Worm (Caenorhabditis elegans) whole organism, L3 larva: Measurements from ENCODE around the gene acbp-3.

Experiments
- aly-2 ChIP-seq: fragments of 150-350 bp; optimal IDR thresholded peaks from 2 replicates; lab custom pipeline; 2014; ENCODE audit warnings: missing biosample characterization, missing genetic modification characterization
- ama-1 ChIP-seq: fragments of 150-350 bp; optimal IDR thresholded peaks from 2 replicates; lab custom pipeline; 2018
- ceh-16 ChIP-seq: sonication (generic microtip); optimal IDR thresholded peaks from 2 replicates; lab custom pipeline; 2017; ENCODE audit warnings: missing biosample characterization, missing genetic modification characterization
- ceh-28 ChIP-seq: fragments of 150-350 bp; optimal IDR thresholded peaks from 2 replicates; lab custom pipeline; 2014; ENCODE audit warnings: missing biosample characterization, missing genetic modification reagents, missing genetic modification characterization
- ceh-82 ChIP-seq: fragments of 150-350 bp; optimal IDR thresholded peaks from 2 replicates; lab custom pipeline; 2014; ENCODE audit warnings: missing biosample characterization, missing genetic modification characterization
- egl-27 ChIP-seq: sonication (generic microtip); optimal IDR thresholded peaks from 4 replicates; lab custom pipeline; 2017; ENCODE audit warnings: missing biosample characterization, missing genetic modification reagents, missing genetic modification characterization
- egl-5 ChIP-seq: fragments of 150-350 bp; optimal IDR thresholded peaks from 2 replicates; lab custom pipeline; 2017; ENCODE audit warnings: missing biosample characterization, missing genetic modification reagents, missing genetic modification characterization, inconsistent platforms
- elt-1 ChIP-seq: fragments of 150-350 bp; optimal IDR thresholded peaks from 2 replicates; lab custom pipeline; 2014; ENCODE audit warnings: missing biosample characterization, missing genetic modification characterization
- elt-2 ChIP-seq: sonication (generic microtip); optimal IDR thresholded peaks from 2 replicates; lab custom pipeline; 2016; ENCODE audit warnings: missing genetic modification reagents, mild to moderate bottlenecking, missing genetic modification characterization, missing compliant biosample characterization
- elt-3 ChIP-seq, 3 experiments: fragments of 150-350 bp in 1 of 3; sonication (generic microtip) in 2 of 3; optimal IDR thresholded peaks; 2 replicates in 2 of 3; 4 replicates in 1 of 3; lab custom pipeline; 2014 to 2017; ENCODE audit warnings: missing biosample characterization in 3 of 3, missing genetic modification characterization in 3 of 3
- eor-1 ChIP-seq, 2 experiments: fragments of 150-350 bp; optimal IDR thresholded peaks; 2 replicates each; lab custom pipeline; 2014 to 2018; ENCODE audit warnings: missing biosample characterization in 2 of 2, missing genetic modification characterization in 2 of 2
- fkh-10 ChIP-seq: sonication (generic microtip); optimal IDR thresholded peaks from 2 replicates; lab custom pipeline; 2017; ENCODE audit warnings: missing biosample characterization, missing genetic modification reagents, missing genetic modification characterization
- fkh-2 ChIP-seq: fragments of 150-350 bp; optimal IDR thresholded peaks from 2 replicates; lab custom pipeline; 2014; ENCODE audit warnings: missing biosample characterization, missing genetic modification reagents, missing genetic modification characterization
- fos-1 ChIP-seq: fragments of 150-350 bp; optimal IDR thresholded peaks from 2 replicates; lab custom pipeline; 2014; ENCODE audit warnings: missing biosample characterization, missing genetic modification characterization
- lsy-12 ChIP-seq: sonication (generic microtip); optimal IDR thresholded peaks from 2 replicates; lab custom pipeline; 2016; ENCODE audit warnings: mild to moderate bottlenecking, missing genetic modification characterization, missing compliant biosample characterization
- mdl-1 ChIP-seq: fragments of 150-350 bp; optimal IDR thresholded peaks from 2 replicates; lab custom pipeline; 2014; ENCODE audit warnings: missing biosample characterization, missing genetic modification characterization
- nfya-1 ChIP-seq: sonication (generic microtip); optimal IDR thresholded peaks from 2 replicates; lab custom pipeline; 2017; ENCODE audit warnings: missing genetic modification characterization, mild to moderate bottlenecking, missing compliant biosample characterization, antibody characterized with exemption, moderate library complexity; ENCODE audit not compliant: insufficient read depth
- nhr-11 ChIP-seq: fragments of 150-350 bp; optimal IDR thresholded peaks from 2 replicates; lab custom pipeline; 2014; ENCODE audit warnings: missing biosample characterization, missing genetic modification characterization
- nhr-23 ChIP-seq: fragments of 150-350 bp; optimal IDR thresholded peaks from 2 replicates; lab custom pipeline; 2014; ENCODE audit warnings: missing biosample characterization, missing genetic modification reagents, missing genetic modification characterization
- nhr-237 ChIP-seq: fragments of 150-350 bp; optimal IDR thresholded peaks from 2 replicates; lab custom pipeline; 2014; ENCODE audit warnings: missing biosample characterization, missing genetic modification characterization
- nhr-25 ChIP-seq: sonication (generic microtip); optimal IDR thresholded peaks from 2 replicates; lab custom pipeline; 2017; ENCODE audit warnings: missing biosample characterization, missing genetic modification characterization
- nhr-28 ChIP-seq: fragments of 150-350 bp; optimal IDR thresholded peaks from 2 replicates; lab custom pipeline; 2014; ENCODE audit warnings: missing biosample characterization, missing genetic modification characterization
- nhr-43 ChIP-seq: sonication (generic microtip); optimal IDR thresholded peaks from 2 replicates; lab custom pipeline; 2016; ENCODE audit warnings: mild to moderate bottlenecking, missing genetic modification characterization, missing compliant biosample characterization; ENCODE audit not compliant: poor library complexity, severe bottlenecking
- nhr-67 ChIP-seq: fragments of 150-350 bp; optimal IDR thresholded peaks from 2 replicates; lab custom pipeline; 2014; ENCODE audit warnings: missing biosample characterization, missing genetic modification characterization
- nhr-76 ChIP-seq: fragments of 150-350 bp; sonication (generic microtip); optimal IDR thresholded peaks from 5 replicates; lab custom pipeline; 2014; ENCODE audit warnings: missing biosample characterization, missing genetic modification characterization
- nhr-77 ChIP-seq: fragments of 150-350 bp; optimal IDR thresholded peaks from 2 replicates; lab custom pipeline; 2014; ENCODE audit warnings: missing biosample characterization, missing genetic modification characterization
- pqm-1 ChIP-seq: fragments of 150-350 bp; optimal IDR thresholded peaks from 2 replicates; lab custom pipeline; 2017; ENCODE audit warnings: missing biosample characterization, missing genetic modification characterization, inconsistent platforms
- sea-2 ChIP-seq: fragments of 150-350 bp; sonication (generic microtip); optimal IDR thresholded peaks from 4 replicates; lab custom pipeline; 2014; ENCODE audit warnings: missing biosample characterization, missing genetic modification reagents, missing genetic modification characterization
- skn-1 ChIP-seq: fragments of 150-350 bp; optimal IDR thresholded peaks from 2 replicates; lab custom pipeline; 2014; ENCODE audit warnings: missing biosample characterization, missing genetic modification characterization
- snpc-4 ChIP-seq: fragments of 150-350 bp; optimal IDR thresholded peaks from 2 replicates; lab custom pipeline; 2014; ENCODE audit warnings: missing biosample characterization, missing genetic modification characterization
- tbx-2 ChIP-seq: sonication (generic microtip); optimal IDR thresholded peaks from 2 replicates; lab custom pipeline; 2016; ENCODE audit warnings: mild to moderate bottlenecking, missing genetic modification characterization, missing compliant biosample characterization
- unc-39 ChIP-seq: sonication (generic microtip); optimal IDR thresholded peaks from 4 replicates; lab custom pipeline; 2017; ENCODE audit warnings: missing biosample characterization, missing genetic modification characterization
- zag-1 ChIP-seq: fragments of 150-350 bp; optimal IDR thresholded peaks from 2 replicates; lab custom pipeline; 2014; ENCODE audit warnings: missing biosample characterization, missing genetic modification characterization
- ztf-4 ChIP-seq: fragments of 150-350 bp; optimal IDR thresholded peaks from 2 replicates; lab custom pipeline; 2014; ENCODE audit warnings: missing biosample characterization, missing genetic modification characterization

The acbp-3 gene

ce11 chrX:10885872-10886271, 17.2 kb upstream of the acbp-3 start, which contains the start of gene T21E8.5:
Gene T21E8.5, plus strand, starts transcription at chrX:10886172.
- TF ChIP-seq tbx-2 (tag; lab: Kevin White, UChicago) (no peak), ceh-28 (tag; lab: Kevin White, UChicago) (no peak), sea-2 (GFP tag; lab: Kevin White, UChicago) (no peak)
- TF ChIP-seq, all 47 proteins: peak for 0

- TF ChIP-seq elt-1 (tag; lab: Kevin White, UChicago) (no peak), tbx-2 (tag; lab: Kevin White, UChicago) (no peak), nhr-28 (no peak), aly-2 (tag; lab: Kevin White, UChicago) (no peak), nhr-43 (tag; lab: Kevin White, UChicago) (no peak), nhr-76 (tag; lab: Kevin White, UChicago) (no peak), skn-1 (tag; lab: Kevin White, UChicago) (no peak), nhr-237 (tag; lab: Kevin White, UChicago) (no peak), elt-3 (tag; optimal IDR thresholded peaks at IDR 0.05; lab: Kevin White, UChicago) (no peak), nhr-67 (tag; lab: Kevin White, UChicago) (no peak), ztf-4 (no peak), eor-1 (tag; optimal IDR thresholded peaks at IDR 0.05; lab: Kevin White, UChicago) (no peak)
Measured at ce11 chrX:10888201-10888600, 14.9 kb upstream of the acbp-3 start, which contains the start of gene F47B10.6. Gene F47B10.6, plus strand, starts transcription at chrX:10888501.

DNA sequence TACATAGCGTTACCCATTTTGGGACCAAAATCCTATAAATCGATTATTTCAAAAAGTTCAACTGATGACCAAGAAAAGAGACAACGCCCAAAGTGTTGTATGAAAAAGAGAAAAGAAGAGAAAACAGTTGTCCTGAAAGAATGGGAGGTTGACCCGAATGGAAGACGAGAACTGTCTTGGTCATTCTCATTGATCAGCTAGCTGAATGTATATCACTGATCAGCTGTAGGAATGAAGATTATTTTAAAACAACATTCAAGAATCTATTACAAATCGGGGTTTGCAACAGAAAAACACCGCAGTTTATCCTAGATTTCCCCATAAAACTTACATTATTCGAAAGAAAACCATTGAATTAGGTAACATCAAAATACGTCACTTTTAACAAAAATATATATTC, 12.6 kb upstream of the acbp-3 start, which contains the start of gene F47B10.5:
TSS of gene F47B10.5 (minus strand) at position 101 of the 400 bp plus-strand sequence.
- TF ChIP-seq fos-1 (tag; lab: Kevin White, UChicago) (no peak), mdl-1 (tag; lab: Kevin White, UChicago) (no peak), nhr-43 (tag; lab: Kevin White, UChicago) (no peak), nhr-67 (tag; lab: Kevin White, UChicago) (no peak), nhr-77 (tag; lab: Kevin White, UChicago) (no peak), nhr-23 (tag; lab: Kevin White, UChicago) (no peak), nhr-11 (tag; lab: Kevin White, UChicago) (no peak), ama-1 (lab: Kevin White, UChicago) (no peak), zag-1 (tag; lab: Kevin White, UChicago) (no peak), ceh-16 (tag; lab: Kevin White, UChicago) (no peak)
- TF ChIP-seq, all 47 proteins: peak for 0

DNA sequence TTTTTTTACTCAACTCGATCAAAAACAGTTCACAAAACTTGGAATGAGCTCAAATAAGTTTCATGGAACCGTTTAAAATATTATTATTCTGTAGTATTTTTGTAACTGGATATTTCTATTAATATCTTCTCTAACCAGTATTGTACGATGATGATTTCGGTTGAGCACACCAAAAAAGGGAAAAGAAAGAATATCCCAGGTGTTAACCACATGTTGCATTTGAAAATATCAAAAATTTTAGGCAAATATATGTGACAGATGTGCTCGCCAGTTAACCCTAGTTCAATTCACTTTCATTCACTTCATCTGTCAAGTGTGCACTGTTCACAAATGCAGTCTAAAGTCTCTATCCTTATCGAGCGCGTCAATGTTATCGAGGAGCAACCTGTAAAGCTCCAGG, 12.1 kb upstream of the acbp-3 start, which contains the start of gene F47B10.4:
TSS of gene F47B10.4 (plus strand) at position 301 of the 400 bp plus-strand sequence.
- TF ChIP-seq elt-2 (tag; lab: Kevin White, UChicago) (no peak), nhr-11 (tag; lab: Kevin White, UChicago) (no peak), unc-39 (tag; lab: Kevin White, UChicago) (no peak), fos-1 (tag; lab: Kevin White, UChicago) (no peak), fkh-2 (no peak), nhr-28 (no peak), nhr-237 (tag; lab: Kevin White, UChicago) (no peak), nhr-43 (tag; lab: Kevin White, UChicago) (no peak), fkh-10 (GFP tag; lab: Kevin White, UChicago) (no peak), elt-3 (tag; optimal IDR thresholded peaks at IDR 0.05; lab: Kevin White, UChicago) (no peak), egl-27 (tag; lab: Kevin White, UChicago) (no peak), ceh-82 (tag; lab: Kevin White, UChicago) (no peak), snpc-4 (tag; lab: Kevin White, UChicago) (no peak), nhr-23 (tag; lab: Kevin White, UChicago) (no peak), mdl-1 (tag; lab: Kevin White, UChicago) (no peak)

- no peak for TF ChIP-seq nhr-77 (tag; lab: Kevin White, UChicago)
Measured at ce11 chrX:10891890-10892289, 11.2 kb upstream of the acbp-3 start, which contains the start of gene F47B10.3. Gene F47B10.3, plus strand, starts transcription at chrX:10892190.

- TF ChIP-seq fos-1 (tag; lab: Kevin White, UChicago) (no peak), elt-2 (tag; lab: Kevin White, UChicago) (no peak), aly-2 (tag; lab: Kevin White, UChicago) (no peak), fkh-10 (GFP tag; lab: Kevin White, UChicago) (no peak), nhr-67 (tag; lab: Kevin White, UChicago) (no peak), pqm-1 (tag; lab: Kevin White, UChicago) (no peak), egl-5 (tag; lab: Kevin White, UChicago) (no peak), mdl-1 (tag; lab: Kevin White, UChicago) (no peak), nfya-1 (tag; lab: Kevin White, UChicago) (no peak), lsy-12 (tag; lab: Kevin White, UChicago) (no peak), nhr-25 (tag; lab: Kevin White, UChicago) (no peak)
Measured at ce11 chrX:10896498-10896897, 6.6 kb upstream of the acbp-3 start, which contains the start of gene haly-1. Gene haly-1, minus strand, starts transcription at chrX:10896598.
